Worm (Caenorhabditis elegans) whole organism, young adult: Measurements from ENCODE around the gene nspg-4.

Experiments
- C17E4.6 ChIP-seq: fragments of 200-800 bp; sonication (Bioruptor generic); IDR thresholded peaks from 2 replicates; pipeline ENCODE4 v1.3.6; 2022; ENCODE audit warnings: missing genetic modification reagents, missing genetic modification characterization, missing compliant biosample characterization
- ceh-100 ChIP-seq: fragments of 200-800 bp; sonication (Bioruptor generic); IDR thresholded peaks from 2 replicates; pipeline ENCODE4 v1.3.6; 2022; ENCODE audit warnings: missing genetic modification reagents, missing genetic modification characterization, missing compliant biosample characterization
- ekl-4 ChIP-seq: fragments of 200-800 bp; sonication (Bioruptor generic); IDR thresholded peaks from 2 replicates; pipeline ENCODE4 v1.3.6; 2022; ENCODE audit warnings: missing genetic modification reagents, missing genetic modification characterization, missing compliant biosample characterization
- mel-28 ChIP-seq: sonication (generic microtip); optimal IDR thresholded peaks from 2 replicates; lab custom pipeline; 2016; ENCODE audit warnings: borderline replicate concordance, mild to moderate bottlenecking, missing genetic modification characterization, missing compliant biosample characterization
- tbp1 ChIP-seq: fragments of 200-800 bp; sonication (Bioruptor generic); optimal IDR thresholded peaks from 2 replicates; lab custom pipeline; 2018; ENCODE audit warnings: mild to moderate bottlenecking, missing genetic modification characterization, missing compliant biosample characterization

DNA sequence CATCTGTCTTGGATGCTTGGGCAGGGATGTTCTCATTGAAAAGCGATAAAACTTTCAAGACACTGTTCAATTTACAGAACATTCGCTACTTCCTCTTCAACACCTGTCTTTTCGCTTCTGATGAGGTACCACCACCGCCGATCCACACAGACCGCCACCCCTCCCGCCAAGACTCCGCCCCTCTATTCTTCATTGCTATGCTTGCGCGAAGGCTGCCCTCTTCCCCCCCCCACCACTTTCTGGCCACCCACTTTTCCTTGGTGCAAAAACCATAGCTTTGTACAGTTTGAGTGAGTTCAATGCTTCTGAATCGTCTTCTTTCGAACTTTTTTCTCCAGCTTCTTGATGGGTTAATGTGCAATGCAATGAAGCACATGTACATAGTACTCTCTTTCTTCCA is 36.3 kb downstream of the nspg-4 start:
- TF ChIP-seq ceh-100 (no peak), mel-28 (no peak), C17E4.6 (GFP tag; lab: Robert Waterston, UW) (no peak), ekl-4 (no peak), tbp1 (GFP tag; lab: Kevin White, UChicago) (no peak)
